Worm (Caenorhabditis elegans) whole organism, midembryonic: Measurements from ENCODE around the gene H04D03.6.
"Not testable (repeated sequence)": the region's sequence is repeated elsewhere in the genome, so short reads cannot be mapped to it uniquely, and the experiment has no call there.

Source experiments
- T22C8.4 ChIP-seq: fragments of 200-800 bp; sonication (Bioruptor generic); IDR thresholded peaks from 2 replicates; pipeline ENCODE4 v1.3.6; 2022; ENCODE audit warnings: missing genetic modification characterization, missing compliant biosample characterization
- cog-1 ChIP-seq: sonication (generic microtip); optimal IDR thresholded peaks from 2 replicates; lab custom pipeline; 2016; ENCODE audit warnings: missing genetic modification characterization, missing compliant biosample characterization
- flt-1 ChIP-seq: fragments of 200-800 bp; sonication (Bioruptor generic); IDR thresholded peaks from 2 replicates; pipeline ENCODE4 v1.3.6; 2022; ENCODE audit warnings: missing genetic modification characterization, missing compliant biosample characterization
- klf-2 ChIP-seq: fragments of 200-800 bp; sonication (Bioruptor generic); conservative IDR thresholded peaks from 2 replicates; pipeline ENCODE4 v1.3.6; 2022; ENCODE audit warnings: missing genetic modification reagents, missing genetic modification characterization, missing compliant biosample characterization
- med-1 ChIP-seq: sonication (generic microtip); optimal IDR thresholded peaks from 2 replicates; lab custom pipeline; 2017; ENCODE audit warnings: missing genetic modification characterization, mild to moderate bottlenecking, missing compliant biosample characterization, antibody characterized with exemption, missing genetic modification reagents; ENCODE audit not compliant: insufficient read depth
- ref-1 ChIP-seq: fragments of 200-800 bp; sonication (Bioruptor generic); conservative IDR thresholded peaks from 2 replicates; pipeline ENCODE4 v1.3.6; 2022; ENCODE audit warnings: missing genetic modification reagents, missing genetic modification characterization, missing compliant biosample characterization
- tab-1 ChIP-seq: fragments of 200-800 bp; sonication (Bioruptor generic); IDR thresholded peaks from 2 replicates; pipeline ENCODE4 v1.3.6; 2022; ENCODE audit warnings: missing genetic modification characterization, missing compliant biosample characterization
- ztf-23 ChIP-seq: fragments of 200-800 bp; sonication (Bioruptor generic); IDR thresholded peaks from 2 replicates; pipeline ENCODE4 v1.3.6; 2022; ENCODE audit warnings: missing genetic modification reagents, missing genetic modification characterization, missing compliant biosample characterization
- ztf-29 ChIP-seq: fragments of 200-800 bp; sonication (Bioruptor generic); IDR thresholded peaks from 2 replicates; pipeline ENCODE4 v1.3.6; 2022; ENCODE audit warnings: missing genetic modification reagents, missing genetic modification characterization, missing compliant biosample characterization

H04D03.6 gene

ce11 chrIII:10438780-10439179 lies at the start of gene H04D03.6:
Gene H04D03.6 (minus strand): TSS chrIII:10438880.
- TF ChIP-seq T22C8.4 (GFP tag; lab: Robert Waterston, UW); flt-1 (GFP tag; lab: Robert Waterston, UW); klf-2: not testable (repeated sequence)

- TF ChIP-seq ztf-29 (GFP tag; lab: Robert Waterston, UW): no peak
- no peak for TF ChIP-seq ztf-23 (GFP tag; lab: Robert Waterston, UW)
- TF ChIP-seq flt-1 (GFP tag; lab: Robert Waterston, UW): no peak
- TF ChIP-seq klf-2: no peak
- no peak for TF ChIP-seq med-1 (GFP tag; lab: Kevin White, UChicago)
Measured at ce11 chrIII:10488052-10488451, 49.4 kb upstream of the H04D03.6 start, which contains the start of gene ptr-25. Gene ptr-25 (plus strand): TSS chrIII:10488124.

- no peak for TF ChIP-seq klf-2
- TF ChIP-seq ztf-29 (GFP tag; lab: Robert Waterston, UW): no peak
- TF ChIP-seq med-1 (GFP tag; lab: Kevin White, UChicago): no peak
- no peak for TF ChIP-seq flt-1 (GFP tag; lab: Robert Waterston, UW)
- TF ChIP-seq ztf-23 (GFP tag; lab: Robert Waterston, UW): no peak
- TF ChIP-seq tab-1: no peak
- TF ChIP-seq ref-1 (GFP tag; lab: Robert Waterston, UW): no peak
- no peak for TF ChIP-seq T22C8.4 (GFP tag; lab: Robert Waterston, UW)
- no peak for TF ChIP-seq cog-1 (tag; lab: Kevin White, UChicago)
Measured at ce11 chrIII:10486455-10486854, 47.8 kb upstream of the H04D03.6 start.

ce11 chrIII:10481988-10482387 lies 43.3 kb upstream of the H04D03.6 start, which contains the start of gene D2045.8:
Gene D2045.8 (plus strand): TSS chrIII:10482288.
- TF ChIP-seq klf-2 (no peak), ref-1 (GFP tag; lab: Robert Waterston, UW) (no peak), flt-1 (GFP tag; lab: Robert Waterston, UW) (no peak), ztf-23 (GFP tag; lab: Robert Waterston, UW) (no peak), med-1 (GFP tag; lab: Kevin White, UChicago) (no peak), ztf-29 (GFP tag; lab: Robert Waterston, UW) (no peak), cog-1 (tag; lab: Kevin White, UChicago) (no peak), tab-1 (no peak), T22C8.4 (GFP tag; lab: Robert Waterston, UW) (no peak)

- TF ChIP-seq ref-1 (GFP tag; lab: Robert Waterston, UW) (no peak), med-1 (GFP tag; lab: Kevin White, UChicago) (no peak), cog-1 (tag; lab: Kevin White, UChicago) (no peak), tab-1 (no peak), T22C8.4 (GFP tag; lab: Robert Waterston, UW) (no peak), ztf-29 (GFP tag; lab: Robert Waterston, UW) (no peak), flt-1 (GFP tag; lab: Robert Waterston, UW) (no peak)
Measured at ce11 chrIII:10481497-10481896, 42.8 kb upstream of the H04D03.6 start.

ce11 chrIII:10479180-10479579 lies 40.5 kb upstream of the H04D03.6 start, which contains the start of gene D2045.7:
Gene D2045.7 (plus strand): TSS chrIII:10479480.
- no peak for TF ChIP-seq ztf-29 (GFP tag; lab: Robert Waterston, UW)
- no peak for TF ChIP-seq T22C8.4 (GFP tag; lab: Robert Waterston, UW)
- TF ChIP-seq ztf-23 (GFP tag; lab: Robert Waterston, UW): no peak
- no peak for TF ChIP-seq cog-1 (tag; lab: Kevin White, UChicago)
- TF ChIP-seq flt-1 (GFP tag; lab: Robert Waterston, UW): no peak

- TF ChIP-seq med-1 (GFP tag; lab: Kevin White, UChicago): no peak
- TF ChIP-seq klf-2: no peak
- no peak for TF ChIP-seq ztf-23 (GFP tag; lab: Robert Waterston, UW)
Measured at ce11 chrIII:10474945-10475344, 36.3 kb upstream of the H04D03.6 start, which contains the start of gene D2045.9. Gene D2045.9 (plus strand): TSS chrIII:10475245.

ce11 chrIII:10470927-10471326 lies 32.2 kb upstream of the H04D03.6 start, which contains the start of gene cul-1:
Gene cul-1 (plus strand): TSS chrIII:10471237.
- TF ChIP-seq ztf-29 (GFP tag; lab: Robert Waterston, UW) (no peak), T22C8.4 (GFP tag; lab: Robert Waterston, UW) (no peak), tab-1 (no peak), med-1 (GFP tag; lab: Kevin White, UChicago) (no peak), ref-1 (GFP tag; lab: Robert Waterston, UW) (no peak), flt-1 (GFP tag; lab: Robert Waterston, UW) (no peak), cog-1 (tag; lab: Kevin White, UChicago) (no peak), klf-2 (no peak), ztf-23 (GFP tag; lab: Robert Waterston, UW) (no peak)

- no peak for TF ChIP-seq T22C8.4 (GFP tag; lab: Robert Waterston, UW)
Measured at ce11 chrIII:10469574-10470055, 30.9 kb upstream of the H04D03.6 start, which contains the start of gene D2045.5. Gene D2045.5 (minus strand): TSS chrIII:10469624.

- TF ChIP-seq med-1 (GFP tag; lab: Kevin White, UChicago) (no peak), ztf-29 (GFP tag; lab: Robert Waterston, UW) (no peak), ztf-23 (GFP tag; lab: Robert Waterston, UW) (no peak), tab-1 (no peak), cog-1 (tag; lab: Kevin White, UChicago) (no peak), klf-2 (no peak), T22C8.4 (GFP tag; lab: Robert Waterston, UW) (no peak), flt-1 (GFP tag; lab: Robert Waterston, UW) (no peak), ref-1 (GFP tag; lab: Robert Waterston, UW) (no peak)
Measured at ce11 chrIII:10464455-10464854, 25.8 kb upstream of the H04D03.6 start.
